Fruit fly (Drosophila melanogaster): ENCODE data around the gene GatA.

The GatA gene

dm6 chr3R:19044638-19045037 is 16.0 kb upstream of the GatA start:
- TF ChIP-seq CTCF (GFP tag; optimal IDR thresholded peaks at IDR 0.05) (peak; percentile 41), hth (optimal IDR thresholded peaks at IDR 0.05) (no peak), CG9437 (GFP tag; optimal IDR thresholded peaks at IDR 0.05) (peak; percentile 96), CG7928 (GFP tag; optimal IDR thresholded peaks at IDR 0.05) (peak; percentile 76), amos (GFP tag; IDR thresholded peaks at IDR 0.05; ENCODE audit: partially characterized antibody) (peak; percentile 26; the same call in 1 of the 2 replicates), Pdp1 (GFP tag; optimal IDR thresholded peaks at IDR 0.05) (peak in 1 of 2 experiments; percentile 84), CG3281 (GFP tag; optimal IDR thresholded peaks at IDR 0.05) (peak; percentile 80), vnd (GFP tag; IDR thresholded peaks at IDR 0.05; ENCODE audit: partially characterized antibody) (no peak), stwl (tag; optimal IDR thresholded peaks at IDR 0.05) (peak; percentile 72)

- TF ChIP-seq lmd (GFP tag; IDR thresholded peaks at IDR 0.05): no peak
- TF ChIP-seq Deaf1 (tag; optimal IDR thresholded peaks at IDR 0.05): no peak
- no peak for TF ChIP-seq Scr (GFP tag; IDR thresholded peaks at IDR 0.05; ENCODE audit: partially characterized antibody)
- no peak for TF ChIP-seq CG6683 (GFP tag; optimal IDR thresholded peaks at IDR 0.05)
- no peak for TF ChIP-seq slou (GFP tag; optimal IDR thresholded peaks at IDR 0.05)
- no peak for TF ChIP-seq fd96Cb (tag; optimal IDR thresholded peaks at IDR 0.05)
- no peak for TF ChIP-seq gro (GFP tag; optimal IDR thresholded peaks at IDR 0.05)
- no peak for TF ChIP-seq wdn (GFP tag; IDR thresholded peaks at IDR 0.05)
- TF ChIP-seq CG31224 (GFP tag; IDR thresholded peaks at IDR 0.05): no peak
- TF ChIP-seq chif (GFP tag; optimal IDR thresholded peaks at IDR 0.05): no peak
- TF ChIP-seq CG7963 (GFP tag; IDR thresholded peaks at IDR 0.05; ENCODE audit: partially characterized antibody): no peak
- TF ChIP-seq Hsf (GFP tag; optimal IDR thresholded peaks at IDR 0.05): no peak
- TF ChIP-seq BtbVII (GFP tag; optimal IDR thresholded peaks at IDR 0.05): no peak
- no peak for TF ChIP-seq CG4854 (GFP tag; optimal IDR thresholded peaks at IDR 0.05)
- no peak for TF ChIP-seq odd (GFP tag; optimal IDR thresholded peaks at IDR 0.05)
- no peak for TF ChIP-seq ash1 (GFP tag; optimal IDR thresholded peaks at IDR 0.05)
- no peak for TF ChIP-seq Nf-YA (GFP tag; IDR thresholded peaks at IDR 0.05)
- TF ChIP-seq CG12104 (GFP tag; optimal IDR thresholded peaks at IDR 0.05): no peak
Measured at dm6 chr3R:19040685-19041084, 12.0 kb upstream of the GatA start.

dm6 chr3R:19036521-19037142 is 8.0 kb upstream of the GatA start:
- TF ChIP-seq CG10321 (GFP tag; IDR thresholded peaks at IDR 0.05): no peak
- no peak for TF ChIP-seq CTCF (GFP tag; optimal IDR thresholded peaks at IDR 0.05)
- 0 out of 3 replicates have a peak, but pooled peaks have one; percentile 11 for TF ChIP-seq gce (GFP tag; IDR thresholded peaks at IDR 0.05)
- TF ChIP-seq Blimp-1 (GFP tag; optimal IDR thresholded peaks at IDR 0.05): peak; percentile 96
- no peak for TF ChIP-seq Optix (GFP tag; IDR thresholded peaks at IDR 0.05)
- TF ChIP-seq rib (GFP tag; IDR thresholded peaks at IDR 0.05): no peak
- no peak for TF ChIP-seq Ets65A (GFP tag)
- no peak for TF ChIP-seq CG17385 (GFP tag; optimal IDR thresholded peaks at IDR 0.05)
- TF ChIP-seq CG11398 (GFP tag; optimal IDR thresholded peaks at IDR 0.05): no peak
- no peak for TF ChIP-seq CG17361 (GFP tag; IDR thresholded peaks at IDR 0.05)

dm6 chr3R:19033238-19033637 is 4.6 kb upstream of the GatA start, which contains the start of gene CG6026:
CG6026 (plus strand) TSS chr3R:19033538.
- peak; percentile 3 for TF ChIP-seq oc (tag; optimal IDR thresholded peaks at IDR 0.05)
- TF ChIP-seq Ets97D (GFP tag; optimal IDR thresholded peaks at IDR 0.05): no peak
- TF ChIP-seq ci (GFP tag; IDR thresholded peaks at IDR 0.05): 0 out of 3 replicates have a peak, but pooled peaks have one; percentile 26
- TF ChIP-seq Blimp-1 (GFP tag; optimal IDR thresholded peaks at IDR 0.05): peak; percentile 78
- no peak for TF ChIP-seq az2 (GFP tag; optimal IDR thresholded peaks at IDR 0.05)
- 0 out of 2 replicates have a peak, but pooled peaks have one; percentile 18 for TF ChIP-seq bbx (GFP tag; IDR thresholded peaks at IDR 0.05; ENCODE audit: partially characterized antibody)
